Worm (Caenorhabditis elegans) whole organism, late embryonic: ENCODE measurements around the gene C28D4.18.

Experiments used
- F13H6.1 ChIP-seq: sonication (generic microtip); optimal IDR thresholded peaks from 2 replicates; lab custom pipeline; 2016; ENCODE audit warnings: missing genetic modification characterization, missing compliant biosample characterization
- ama-1 ChIP-seq: fragments of 150-350 bp; optimal IDR thresholded peaks from 2 replicates; lab custom pipeline; 2014
- ceh-31 ChIP-seq: sonication (generic microtip); optimal IDR thresholded peaks from 2 replicates; lab custom pipeline; 2016; ENCODE audit warnings: missing genetic modification characterization, missing compliant biosample characterization
- ceh-48 ChIP-seq: sonication (generic microtip); optimal IDR thresholded peaks from 2 replicates; lab custom pipeline; 2016; ENCODE audit warnings: missing genetic modification characterization, inconsistent platforms, missing compliant biosample characterization
- dmd-4 ChIP-seq: sonication (generic microtip); optimal IDR thresholded peaks from 2 replicates; lab custom pipeline; 2016; ENCODE audit warnings: borderline replicate concordance, missing genetic modification characterization, missing compliant biosample characterization
- fkh-10 ChIP-seq: fragments of 150-350 bp; optimal IDR thresholded peaks from 2 replicates; lab custom pipeline; 2014; ENCODE audit warnings: missing biosample characterization, missing genetic modification reagents, missing genetic modification characterization
- fkh-6 ChIP-seq: sonication (generic microtip); optimal IDR thresholded peaks from 2 replicates; lab custom pipeline; 2016; ENCODE audit warnings: missing genetic modification characterization, missing compliant biosample characterization
- hlh-30 ChIP-seq: sonication (generic microtip); optimal IDR thresholded peaks from 2 replicates; lab custom pipeline; 2017; ENCODE audit warnings: antibody characterized with exemption, missing genetic modification characterization, missing compliant biosample characterization; ENCODE audit not compliant: insufficient read depth
- pat-9 ChIP-seq: fragments of 200-800 bp; sonication (Bioruptor generic); optimal IDR thresholded peaks from 2 replicates; lab custom pipeline; 2018; ENCODE audit warnings: mild to moderate bottlenecking, missing genetic modification characterization, moderate library complexity, missing compliant biosample characterization
- pax-1 ChIP-seq: fragments of 150-350 bp; optimal IDR thresholded peaks from 2 replicates; lab custom pipeline; 2014; ENCODE audit warnings: missing biosample characterization, missing genetic modification characterization
- ref-2 ChIP-seq: sonication (generic microtip); optimal IDR thresholded peaks from 2 replicates; lab custom pipeline; 2016; ENCODE audit warnings: missing genetic modification characterization, missing compliant biosample characterization
- unc-3 ChIP-seq, 2 experiments: fragments of 200-800 bp in 1 of 2; sonication (Bioruptor generic) in 1 of 2; sonication (generic microtip) in 1 of 2; conservative IDR thresholded peaks in 1 of 2; optimal IDR thresholded peaks in 1 of 2; 2 replicates each; pipeline versions ENCODE4 v1.3.6 to Lab custom; 2016 to 2022; ENCODE audit warnings: missing compliant biosample characterization in 2 of 2, missing genetic modification characterization in 2 of 2, missing genetic modification reagents in 1 of 2

DNA sequence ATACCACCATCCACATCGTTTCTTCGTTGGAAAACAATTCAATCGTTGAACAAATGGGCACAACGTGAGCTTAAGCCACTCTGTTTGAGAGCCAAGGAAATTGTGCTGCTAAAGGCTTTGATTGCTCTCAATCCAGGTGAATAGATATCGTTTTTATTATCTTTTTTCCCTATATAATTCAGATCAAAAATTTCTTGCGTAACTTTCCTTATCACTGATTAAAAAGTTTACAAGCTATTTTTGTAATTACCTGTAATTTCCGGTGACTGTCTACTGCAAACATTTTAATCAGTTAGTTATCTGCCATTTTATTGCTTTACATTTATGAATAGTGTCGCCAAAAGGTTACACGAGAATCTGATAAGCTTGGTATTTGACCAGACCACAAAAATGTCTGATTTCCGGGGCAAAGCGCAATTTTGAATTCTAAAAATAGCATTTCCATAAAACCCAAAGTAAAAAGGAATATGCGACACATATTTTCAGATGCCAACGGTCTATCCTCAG lies 37.6 kb downstream of the C28D4.18 start:
- TF ChIP-seq ceh-31 (tag; lab: Kevin White, UChicago) (no peak), pat-9 (no peak), ama-1 (lab: Kevin White, UChicago) (no peak), dmd-4 (no peak), pax-1 (no peak), fkh-10 (GFP tag; lab: Kevin White, UChicago) (no peak), hlh-30 (tag; lab: Kevin White, UChicago) (no peak), ref-2 (tag; lab: Kevin White, UChicago) (no peak), F13H6.1 (tag; lab: Kevin White, UChicago) (no peak), unc-3 (GFP tag; conservative IDR thresholded peaks at IDR 0.05; lab: Robert Waterston, UW) (no peak), unc-3 (tag; optimal IDR thresholded peaks at IDR 0.05; lab: Kevin White, UChicago) (no peak), ceh-48 (tag; lab: Kevin White, UChicago) (no peak), fkh-6 (no peak)
